Worm (Caenorhabditis elegans) whole organism, L2 larva: Measurements from ENCODE around the gene C01G10.18.

ENCODE experiments used
- aly-2 ChIP-seq: fragments of 150-350 bp; optimal IDR thresholded peaks from 2 replicates; lab custom pipeline; 2014; ENCODE audit warnings: missing biosample characterization, missing genetic modification characterization
- ama-1 ChIP-seq: fragments of 150-350 bp; optimal IDR thresholded peaks from 2 replicates; lab custom pipeline; 2018; ENCODE audit warnings: inconsistent platforms
- blmp-1 ChIP-seq: sonication (generic microtip); optimal IDR thresholded peaks from 2 replicates; lab custom pipeline; 2017; ENCODE audit warnings: missing genetic modification characterization, mild to moderate bottlenecking, missing compliant biosample characterization, antibody characterized with exemption, moderate library complexity; ENCODE audit not compliant: insufficient read depth
- ceh-16 ChIP-seq: fragments of 150-350 bp; optimal IDR thresholded peaks from 2 replicates; lab custom pipeline; 2014; ENCODE audit warnings: missing biosample characterization, missing genetic modification characterization
- fos-1 ChIP-seq: fragments of 150-350 bp; optimal IDR thresholded peaks from 2 replicates; lab custom pipeline; 2014; ENCODE audit warnings: missing biosample characterization, missing genetic modification characterization
- lin-11 ChIP-seq: fragments of 150-350 bp; sonication (generic microtip); optimal IDR thresholded peaks from 2 replicates; lab custom pipeline; 2014; ENCODE audit warnings: missing biosample characterization, missing genetic modification characterization, inconsistent platforms, mixed read lengths
- lin-39 ChIP-seq: fragments of 150-350 bp; optimal IDR thresholded peaks from 2 replicates; lab custom pipeline; 2014; ENCODE audit warnings: missing biosample characterization, missing genetic modification reagents, missing genetic modification characterization
- mab-5 ChIP-seq: fragments of 150-350 bp; optimal IDR thresholded peaks from 2 replicates; lab custom pipeline; 2014; ENCODE audit warnings: missing biosample characterization, missing genetic modification characterization
- sem-4 ChIP-seq: fragments of 150-350 bp; optimal IDR thresholded peaks from 2 replicates; lab custom pipeline; 2014; ENCODE audit warnings: missing biosample characterization, missing genetic modification reagents, missing genetic modification characterization
- skn-1 ChIP-seq: sonication (generic microtip); optimal IDR thresholded peaks from 2 replicates; lab custom pipeline; 2017; ENCODE audit warnings: missing biosample characterization, missing genetic modification characterization
- unc-39 ChIP-seq: fragments of 150-350 bp; optimal IDR thresholded peaks from 2 replicates; lab custom pipeline; 2014; ENCODE audit warnings: missing biosample characterization, missing genetic modification characterization
- ztf-11 ChIP-seq: sonication (generic microtip); optimal IDR thresholded peaks from 2 replicates; lab custom pipeline; 2017; ENCODE audit warnings: missing biosample characterization, missing genetic modification characterization
- ztf-4 ChIP-seq: fragments of 150-350 bp; optimal IDR thresholded peaks from 2 replicates; lab custom pipeline; 2014; ENCODE audit warnings: missing biosample characterization, missing genetic modification characterization

ce11 chrV:15109260-15109659 is 20.7 kb upstream of the C01G10.18 start, which contains the start of gene Y75B12A.2:
- no peak for TF ChIP-seq ama-1 (lab: Kevin White, UChicago)
- no peak for TF ChIP-seq sem-4 (tag; lab: Kevin White, UChicago)
- no peak for TF ChIP-seq lin-39 (tag; lab: Kevin White, UChicago)
- TF ChIP-seq unc-39 (tag; lab: Kevin White, UChicago), result no peak
- TF ChIP-seq aly-2, result no peak
- TF ChIP-seq ztf-4, result no peak
- TF ChIP-seq mab-5 (tag; lab: Kevin White, UChicago), result no peak
- TF ChIP-seq fos-1 (tag; lab: Kevin White, UChicago), result no peak
- no peak for TF ChIP-seq skn-1
- TF ChIP-seq ztf-11 (tag; lab: Kevin White, UChicago), result no peak
- no peak for TF ChIP-seq ceh-16 (tag; lab: Kevin White, UChicago)
- no peak for TF ChIP-seq lin-11 (tag; lab: Kevin White, UChicago)
- no peak for TF ChIP-seq blmp-1 (tag; lab: Kevin White, UChicago)
